Fruit fly (Drosophila melanogaster): Measurements from ENCODE around the gene CG3592.

DNA sequence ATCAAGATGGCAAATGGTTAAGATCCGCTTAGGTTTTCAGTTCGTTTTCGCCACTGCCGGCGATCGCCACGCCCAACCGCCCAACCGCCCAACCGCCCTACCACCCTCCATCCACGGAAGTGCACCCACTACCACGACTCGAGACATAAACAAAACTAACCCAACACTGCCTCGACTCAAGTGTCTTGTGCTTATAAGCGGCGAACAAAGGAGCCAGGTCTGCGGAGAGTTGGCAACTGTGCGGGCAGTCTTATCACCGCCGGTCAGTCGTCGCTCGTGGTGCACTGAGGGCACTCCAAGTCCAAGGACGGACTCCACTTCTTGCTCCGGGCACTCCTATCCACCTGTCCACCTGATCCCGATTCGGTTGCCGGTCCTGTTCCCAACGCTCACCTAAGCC lies 44.5 kb upstream of the CG3592 start, which contains the start of gene CG3526:
- TF ChIP-seq CTCF (optimal IDR thresholded peaks at IDR 0.05) = no peak
- no peak for TF ChIP-seq CG8478 (optimal IDR thresholded peaks at IDR 0.05)
